Worm (Caenorhabditis elegans): ENCODE results near the gene K10G6.9.

Gene K10G6.9

DNA sequence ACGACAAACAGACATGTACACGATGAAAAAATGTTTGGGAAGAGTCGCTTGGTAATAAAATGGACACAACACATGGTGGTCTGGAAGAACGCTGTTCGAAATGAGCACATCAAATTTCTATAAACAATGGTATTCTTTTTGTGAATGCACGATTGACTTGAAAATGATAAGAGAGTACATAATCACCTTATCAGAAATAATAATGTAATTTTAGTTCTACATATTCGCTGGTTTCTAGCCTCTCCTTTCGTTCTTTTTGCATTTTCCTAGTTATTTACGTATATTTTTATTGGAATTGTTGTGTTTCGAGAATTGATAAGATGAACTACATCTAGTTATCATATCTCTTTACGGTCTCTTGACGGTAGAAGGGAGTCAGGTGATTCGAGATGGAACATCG lies 18.0 kb upstream of the K10G6.9 start:
- peak; percentile 20 for TF ChIP-seq pha-4 (tag; optimal IDR thresholded peaks at IDR 0.05)
- TF ChIP-seq elt-2 (tag; optimal IDR thresholded peaks at IDR 0.05): peak; percentile 91
- peak; percentile 26 for TF ChIP-seq ceh-28 (tag; optimal IDR thresholded peaks at IDR 0.05)
- TF ChIP-seq pqm-1 (tag; optimal IDR thresholded peaks at IDR 0.05): peak; percentile 46
- no peak for TF ChIP-seq lin-15B (tag; optimal IDR thresholded peaks at IDR 0.05)
- no peak for TF ChIP-seq zag-1 (tag; optimal IDR thresholded peaks at IDR 0.05)

ce11 chrII:3954838-3955237 lies 17.2 kb upstream of the K10G6.9 start:
- TF ChIP-seq lin-15B (tag; optimal IDR thresholded peaks at IDR 0.05): no peak
- peak; percentile 65 for TF ChIP-seq elt-1 (tag; optimal IDR thresholded peaks at IDR 0.05)

DNA sequence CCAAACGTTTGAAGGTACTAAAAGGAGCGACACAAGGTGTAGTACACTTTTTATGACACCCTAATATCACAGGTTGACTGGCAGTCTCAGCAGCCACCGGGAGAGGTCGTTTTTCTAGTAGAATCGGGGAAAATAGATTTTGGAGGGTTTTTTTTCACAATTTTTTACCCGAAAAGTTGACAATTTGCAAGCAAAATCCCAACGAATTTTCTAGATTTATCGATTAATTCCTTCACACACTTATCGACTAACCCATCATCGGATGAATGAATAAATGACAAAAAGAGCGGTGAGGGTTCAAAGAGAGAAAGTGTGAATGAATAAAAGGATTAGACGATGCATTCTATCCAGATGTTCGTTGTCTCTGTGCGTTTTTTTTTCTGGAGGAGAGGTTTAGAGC lies 16.1 kb upstream of the K10G6.9 start:
- TF ChIP-seq egl-5 (tag; optimal IDR thresholded peaks at IDR 0.05): peak; percentile 12
- no peak for TF ChIP-seq ZK546.5 (tag; optimal IDR thresholded peaks at IDR 0.05)
- no peak for TF ChIP-seq nhr-28 (tag; optimal IDR thresholded peaks at IDR 0.05)

DNA sequence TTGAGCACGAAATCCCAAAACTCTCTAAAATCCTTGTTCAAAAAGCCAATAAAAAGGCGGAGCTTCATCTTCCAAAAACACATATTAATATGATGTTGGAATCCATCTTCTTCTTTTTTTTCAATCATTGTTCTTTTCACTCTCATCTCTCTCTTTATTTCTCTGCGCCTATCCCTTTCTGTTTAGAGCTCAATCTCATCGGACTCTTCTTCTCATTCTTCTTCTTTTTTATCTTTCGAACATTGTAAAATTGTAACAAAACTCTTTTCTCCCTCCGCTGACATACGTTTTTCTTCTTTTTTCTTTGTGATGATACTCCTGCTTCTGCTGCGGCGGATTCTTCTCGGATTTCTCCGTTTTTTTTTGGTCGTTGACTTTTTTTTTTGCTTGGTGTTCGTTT lies 15.3 kb upstream of the K10G6.9 start:
- TF ChIP-seq ZK546.5 (tag; optimal IDR thresholded peaks at IDR 0.05) (no peak), egl-5 (tag; optimal IDR thresholded peaks at IDR 0.05) (peak; percentile 6), nhr-77 (tag; optimal IDR thresholded peaks at IDR 0.05) (no peak), nfya-1 (tag; optimal IDR thresholded peaks at IDR 0.05; ENCODE audit: insufficient read depth) (peak; percentile 60), snpc-4 (tag; optimal IDR thresholded peaks at IDR 0.05) (peak; percentile 38)

DNA sequence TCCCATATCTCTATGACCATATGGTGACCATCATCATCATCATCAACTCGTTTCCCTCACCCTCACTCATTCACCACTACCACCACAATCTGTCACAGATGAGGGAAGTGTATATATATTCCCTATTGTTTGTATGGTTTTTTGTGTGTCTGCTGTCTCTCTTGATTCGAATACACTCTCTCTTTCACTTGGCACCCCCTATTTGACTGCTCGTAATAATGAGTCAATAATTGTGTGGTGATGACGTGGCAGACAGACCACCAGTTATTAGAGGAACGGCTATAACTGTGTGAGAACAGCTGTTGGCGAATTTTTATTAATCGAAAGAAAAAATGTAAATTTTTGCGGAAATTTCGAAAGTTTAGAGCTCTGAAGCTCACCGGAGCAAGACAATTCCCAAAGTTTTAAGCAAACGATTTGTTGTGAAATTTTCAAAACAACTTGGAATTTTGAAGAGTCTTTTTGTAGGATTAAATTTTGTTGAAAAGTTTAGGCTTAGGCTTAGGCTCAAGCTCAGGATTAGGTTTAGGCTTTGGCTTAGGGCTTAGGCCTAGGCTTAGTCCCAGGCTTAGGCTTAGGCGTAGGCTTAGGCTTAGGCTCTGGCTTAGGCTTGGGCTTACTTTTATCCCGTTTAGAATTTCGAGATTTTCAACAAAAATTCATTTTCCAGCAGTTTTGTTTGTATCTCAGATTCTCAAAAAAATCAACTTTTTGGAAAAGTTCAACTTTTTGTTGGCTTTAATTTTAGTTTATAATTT lies 14.4 kb upstream of the K10G6.9 start:
- no peak for TF ChIP-seq ZK546.5 (tag; optimal IDR thresholded peaks at IDR 0.05)
- no peak for TF ChIP-seq elt-3 (tag; optimal IDR thresholded peaks at IDR 0.05)
- peak; percentile 69 for TF ChIP-seq pha-4 (tag; optimal IDR thresholded peaks at IDR 0.05)

ce11 chrII:3958673-3959299 lies 13.3 kb upstream of the K10G6.9 start:
- TF ChIP-seq egl-5 (tag; optimal IDR thresholded peaks at IDR 0.05): peak; percentile 72
- TF ChIP-seq mdl-1 (tag; optimal IDR thresholded peaks at IDR 0.05): peak; percentile 92
- TF ChIP-seq tbx-2 (tag; optimal IDR thresholded peaks at IDR 0.05): peak; percentile 10
- no peak for TF ChIP-seq nhr-237 (tag; optimal IDR thresholded peaks at IDR 0.05)
- peak; percentile 54 for TF ChIP-seq ama-1 (optimal IDR thresholded peaks at IDR 0.05)
- TF ChIP-seq nhr-76 (tag; optimal IDR thresholded peaks at IDR 0.05): no peak
- no peak for TF ChIP-seq ztf-11 (tag; optimal IDR thresholded peaks at IDR 0.05)
- TF ChIP-seq jun-1 (tag; optimal IDR thresholded peaks at IDR 0.05): peak; percentile 72
- TF ChIP-seq eor-1 (tag; optimal IDR thresholded peaks at IDR 0.05): no peak
- peak; percentile 83 for TF ChIP-seq elt-2 (tag; optimal IDR thresholded peaks at IDR 0.05)
- TF ChIP-seq R02D3.7 (tag; optimal IDR thresholded peaks at IDR 0.05): no peak
- no peak for TF ChIP-seq ceh-9 (tag; optimal IDR thresholded peaks at IDR 0.05)
- TF ChIP-seq zag-1 (tag; optimal IDR thresholded peaks at IDR 0.05): no peak
- TF ChIP-seq nfya-1 (tag; optimal IDR thresholded peaks at IDR 0.05; ENCODE audit: insufficient read depth): peak; percentile 73
- TF ChIP-seq egl-27 (tag; optimal IDR thresholded peaks at IDR 0.05): peak; percentile 35
- peak; percentile 75 for TF ChIP-seq lsy-12 (tag; optimal IDR thresholded peaks at IDR 0.05)
- TF ChIP-seq snpc-4 (tag; optimal IDR thresholded peaks at IDR 0.05): peak; percentile 45
- peak; percentile 82 for TF ChIP-seq lin-39 (tag; optimal IDR thresholded peaks at IDR 0.05)
- no peak for TF ChIP-seq ceh-16 (tag; optimal IDR thresholded peaks at IDR 0.05)
- no peak for TF ChIP-seq aly-2 (tag; optimal IDR thresholded peaks at IDR 0.05)
- TF ChIP-seq fos-1 (tag; optimal IDR thresholded peaks at IDR 0.05): no peak
- TF ChIP-seq unc-39 (tag; optimal IDR thresholded peaks at IDR 0.05): no peak
- peak; percentile 65 for TF ChIP-seq fkh-10 (GFP tag; optimal IDR thresholded peaks at IDR 0.05)
- TF ChIP-seq pha-4 (tag; optimal IDR thresholded peaks at IDR 0.05): peak; percentile 100
- TF ChIP-seq mml-1 (tag; optimal IDR thresholded peaks at IDR 0.05): no peak
- TF ChIP-seq ZK546.5 (tag; optimal IDR thresholded peaks at IDR 0.05): no peak
- TF ChIP-seq lin-15B (tag; optimal IDR thresholded peaks at IDR 0.05): peak; percentile 36
- no peak for TF ChIP-seq nhr-25 (tag; optimal IDR thresholded peaks at IDR 0.05)
- no peak for TF ChIP-seq unc-62 (GFP tag; optimal IDR thresholded peaks at IDR 0.05)
- TF ChIP-seq sea-2 (GFP tag; optimal IDR thresholded peaks at IDR 0.05): peak; percentile 88
- TF ChIP-seq ceh-28 (tag; optimal IDR thresholded peaks at IDR 0.05): no peak
- no peak for TF ChIP-seq nhr-67 (tag; optimal IDR thresholded peaks at IDR 0.05)
- no peak for TF ChIP-seq daf-12 (tag; optimal IDR thresholded peaks at IDR 0.05)
- TF ChIP-seq elt-1 (tag; optimal IDR thresholded peaks at IDR 0.05): no peak
- peak; percentile 22 for TF ChIP-seq nhr-23 (tag; optimal IDR thresholded peaks at IDR 0.05)
- no peak for TF ChIP-seq fkh-2 (tag; optimal IDR thresholded peaks at IDR 0.05)
- no peak for TF ChIP-seq nhr-77 (tag; optimal IDR thresholded peaks at IDR 0.05)

Data from whole organism, L3 larva.